Worm (Caenorhabditis elegans) whole organism, L2 larva: ENCODE measurements around the gene C13C4.7.

Experiments
- R02D3.7 ChIP-seq: fragments of 150-350 bp; optimal IDR thresholded peaks from 2 replicates; lab custom pipeline; 2014; ENCODE audit warnings: missing biosample characterization, missing genetic modification characterization
- aly-2 ChIP-seq: fragments of 150-350 bp; optimal IDR thresholded peaks from 2 replicates; lab custom pipeline; 2014; ENCODE audit warnings: missing biosample characterization, missing genetic modification characterization
- ama-1 ChIP-seq: fragments of 150-350 bp; optimal IDR thresholded peaks from 2 replicates; lab custom pipeline; 2018; ENCODE audit warnings: inconsistent platforms
- blmp-1 ChIP-seq: sonication (generic microtip); optimal IDR thresholded peaks from 2 replicates; lab custom pipeline; 2017; ENCODE audit warnings: missing genetic modification characterization, mild to moderate bottlenecking, missing compliant biosample characterization, antibody characterized with exemption, moderate library complexity; ENCODE audit not compliant: insufficient read depth
- ceh-82 ChIP-seq: fragments of 150-350 bp; optimal IDR thresholded peaks from 2 replicates; lab custom pipeline; 2014; ENCODE audit warnings: missing biosample characterization, missing genetic modification characterization
- egl-27 ChIP-seq: sonication (generic microtip); optimal IDR thresholded peaks from 3 replicates; lab custom pipeline; 2017; ENCODE audit warnings: missing biosample characterization, missing genetic modification reagents, missing genetic modification characterization
- elt-3 ChIP-seq: sonication (generic microtip); optimal IDR thresholded peaks from 2 replicates; lab custom pipeline; 2017; ENCODE audit warnings: missing biosample characterization, missing genetic modification characterization
- lin-13 ChIP-seq: fragments of 150-350 bp; optimal IDR thresholded peaks from 2 replicates; lab custom pipeline; 2014; ENCODE audit warnings: missing biosample characterization, missing genetic modification reagents, missing genetic modification characterization
- mbf-1 ChIP-seq: sonication (generic microtip); optimal IDR thresholded peaks from 2 replicates; lab custom pipeline; 2017; ENCODE audit warnings: missing biosample characterization, missing genetic modification characterization
- nhr-11 ChIP-seq: fragments of 150-350 bp; optimal IDR thresholded peaks from 2 replicates; lab custom pipeline; 2014; ENCODE audit warnings: missing biosample characterization, missing genetic modification characterization
- nhr-12 ChIP-seq: fragments of 150-350 bp; optimal IDR thresholded peaks from 2 replicates; lab custom pipeline; 2014; ENCODE audit warnings: missing biosample characterization, missing genetic modification characterization
- snpc-4 ChIP-seq: fragments of 150-350 bp; optimal IDR thresholded peaks from 2 replicates; lab custom pipeline; 2014; ENCODE audit warnings: missing biosample characterization, missing genetic modification characterization

ce11 chrV:12162220-12162619, 41.9 kb upstream of the C13C4.7 start, which contains the start of gene C27A7.5:
- TF ChIP-seq mbf-1 (tag; lab: Kevin White, UChicago), result no peak
- no peak for TF ChIP-seq nhr-12 (tag; lab: Kevin White, UChicago)
- TF ChIP-seq nhr-11 (tag; lab: Kevin White, UChicago), result no peak
- no peak for TF ChIP-seq blmp-1
- no peak for TF ChIP-seq ceh-82 (tag; lab: Kevin White, UChicago)
- no peak for TF ChIP-seq ama-1 (lab: Kevin White, UChicago)
- TF ChIP-seq lin-13 (GFP tag; lab: Kevin White, UChicago), result no peak
- no peak for TF ChIP-seq egl-27
- no peak for TF ChIP-seq elt-3 (tag; lab: Kevin White, UChicago)
- TF ChIP-seq R02D3.7 (tag; lab: Kevin White, UChicago), result no peak
- TF ChIP-seq aly-2 (tag; lab: Kevin White, UChicago), result no peak
- no peak for TF ChIP-seq snpc-4
